Worm (Caenorhabditis elegans) whole organism, late embryonic: ENCODE measurements around the gene col-91.

Experiments used
- C08G9.2 ChIP-seq: sonication (generic microtip); optimal IDR thresholded peaks from 2 replicates; lab custom pipeline; 2016; ENCODE audit warnings: mild to moderate bottlenecking, missing genetic modification characterization, moderate library complexity, missing compliant biosample characterization
- C38D4.7 ChIP-seq: fragments of 200-800 bp; sonication (Bioruptor generic); optimal IDR thresholded peaks from 2 replicates; lab custom pipeline; 2018; ENCODE audit warnings: mild to moderate bottlenecking, missing genetic modification characterization, moderate library complexity, missing compliant biosample characterization
- F13H6.1 ChIP-seq: sonication (generic microtip); optimal IDR thresholded peaks from 2 replicates; lab custom pipeline; 2016; ENCODE audit warnings: missing genetic modification characterization, missing compliant biosample characterization
- T23F11.4 ChIP-seq: fragments of 200-800 bp; sonication (Bioruptor generic); optimal IDR thresholded peaks from 2 replicates; lab custom pipeline; 2018; ENCODE audit warnings: mild to moderate bottlenecking, missing genetic modification characterization, missing compliant biosample characterization
- Y22D7AL.16 ChIP-seq: sonication (generic microtip); optimal IDR thresholded peaks from 2 replicates; lab custom pipeline; 2016; ENCODE audit warnings: missing genetic modification characterization, missing compliant biosample characterization
- ceh-14 ChIP-seq: sonication (generic microtip); optimal IDR thresholded peaks from 2 replicates; lab custom pipeline; 2016; ENCODE audit warnings: missing genotype, missing genetic modification characterization, missing compliant biosample characterization
- ceh-2 ChIP-seq: sonication (generic microtip); optimal IDR thresholded peaks from 2 replicates; lab custom pipeline; 2016; ENCODE audit warnings: missing genotype, missing genetic modification characterization, missing compliant biosample characterization
- ceh-24 ChIP-seq: sonication (generic microtip); optimal IDR thresholded peaks from 2 replicates; lab custom pipeline; 2016; ENCODE audit warnings: mild to moderate bottlenecking, missing genetic modification characterization, missing compliant biosample characterization
- ceh-34 ChIP-seq: sonication (generic microtip); optimal IDR thresholded peaks from 2 replicates; lab custom pipeline; 2016; ENCODE audit warnings: mild to moderate bottlenecking, missing genetic modification characterization, missing compliant biosample characterization
- ceh-48 ChIP-seq: sonication (generic microtip); optimal IDR thresholded peaks from 2 replicates; lab custom pipeline; 2016; ENCODE audit warnings: missing genetic modification characterization, inconsistent platforms, missing compliant biosample characterization
- ceh-6 ChIP-seq: fragments of 200-800 bp; sonication (Bioruptor generic); optimal IDR thresholded peaks from 2 replicates; lab custom pipeline; 2018; ENCODE audit warnings: mild to moderate bottlenecking, missing genetic modification characterization, missing compliant biosample characterization
- ceh-9 ChIP-seq: sonication (generic microtip); optimal IDR thresholded peaks from 2 replicates; lab custom pipeline; 2016; ENCODE audit warnings: mild to moderate bottlenecking, missing genetic modification characterization, inconsistent platforms, missing compliant biosample characterization
- che-1 ChIP-seq: sonication (generic microtip); optimal IDR thresholded peaks from 2 replicates; lab custom pipeline; 2016; ENCODE audit warnings: mild to moderate bottlenecking, missing genetic modification characterization, missing compliant biosample characterization
- dmd-4 ChIP-seq: sonication (generic microtip); optimal IDR thresholded peaks from 2 replicates; lab custom pipeline; 2016; ENCODE audit warnings: borderline replicate concordance, missing genetic modification characterization, missing compliant biosample characterization
- elt-4 ChIP-seq: sonication (generic microtip); optimal IDR thresholded peaks from 2 replicates; lab custom pipeline; 2016; ENCODE audit warnings: missing genetic modification characterization, missing compliant biosample characterization
- eyg-1 ChIP-seq: sonication (generic microtip); optimal IDR thresholded peaks from 2 replicates; lab custom pipeline; 2016; ENCODE audit warnings: missing genotype, missing genetic modification characterization, missing compliant biosample characterization
- fkh-6 ChIP-seq: sonication (generic microtip); optimal IDR thresholded peaks from 2 replicates; lab custom pipeline; 2016; ENCODE audit warnings: missing genetic modification characterization, missing compliant biosample characterization
- hlh-13 ChIP-seq: fragments of 200-800 bp; sonication (Bioruptor generic); optimal IDR thresholded peaks from 2 replicates; lab custom pipeline; 2018; ENCODE audit warnings: mild to moderate bottlenecking, missing genetic modification characterization, missing compliant biosample characterization
- hlh-15 ChIP-seq: sonication (generic microtip); optimal IDR thresholded peaks from 2 replicates; lab custom pipeline; 2016; ENCODE audit warnings: missing genetic modification characterization, missing compliant biosample characterization
- hlh-6 ChIP-seq: sonication (generic microtip); optimal IDR thresholded peaks from 2 replicates; lab custom pipeline; 2016; ENCODE audit warnings: missing genotype, missing genetic modification characterization, missing compliant biosample characterization
- hlh-8 ChIP-seq: sonication (generic microtip); optimal IDR thresholded peaks from 2 replicates; lab custom pipeline; 2016; ENCODE audit warnings: missing genotype, missing genetic modification characterization, missing compliant biosample characterization
- lim-6 ChIP-seq: sonication (generic microtip); optimal IDR thresholded peaks from 2 replicates; lab custom pipeline; 2016; ENCODE audit warnings: missing genetic modification characterization, missing compliant biosample characterization
- lin-11 ChIP-seq: fragments of 200-800 bp; sonication (Bioruptor generic); optimal IDR thresholded peaks from 2 replicates; lab custom pipeline; 2018; ENCODE audit warnings: mild to moderate bottlenecking, missing genetic modification characterization, missing compliant biosample characterization
- madf-2 ChIP-seq: sonication (generic microtip); optimal IDR thresholded peaks from 2 replicates; lab custom pipeline; 2017; ENCODE audit warnings: missing genetic modification characterization, missing compliant biosample characterization
- mec-3 ChIP-seq: sonication (generic microtip); optimal IDR thresholded peaks from 2 replicates; lab custom pipeline; 2016; ENCODE audit warnings: borderline replicate concordance, missing genetic modification characterization, missing compliant biosample characterization
- nfya-1 ChIP-seq: sonication (generic microtip); optimal IDR thresholded peaks from 2 replicates; lab custom pipeline; 2017; ENCODE audit warnings: missing genetic modification characterization, mild to moderate bottlenecking, missing compliant biosample characterization, antibody characterized with exemption, moderate library complexity
- nhr-232 ChIP-seq: sonication (generic microtip); optimal IDR thresholded peaks from 2 replicates; lab custom pipeline; 2016; ENCODE audit warnings: missing genetic modification characterization, missing compliant biosample characterization
- npax-4 ChIP-seq: sonication (generic microtip); optimal IDR thresholded peaks from 2 replicates; lab custom pipeline; 2016; ENCODE audit warnings: missing genetic modification characterization, missing compliant biosample characterization
- pag-3 ChIP-seq: sonication (generic microtip); optimal IDR thresholded peaks from 2 replicates; lab custom pipeline; 2016; ENCODE audit warnings: missing compliant biosample characterization, missing genetic modification characterization, borderline replicate concordance
- pat-9 ChIP-seq: fragments of 200-800 bp; sonication (Bioruptor generic); optimal IDR thresholded peaks from 2 replicates; lab custom pipeline; 2018; ENCODE audit warnings: mild to moderate bottlenecking, missing genetic modification characterization, moderate library complexity, missing compliant biosample characterization
- pqm-1 ChIP-seq: sonication (generic microtip); optimal IDR thresholded peaks from 2 replicates; lab custom pipeline; 2016; ENCODE audit warnings: missing genetic modification characterization, missing compliant biosample characterization
- pros-1 ChIP-seq: fragments of 150-350 bp; optimal IDR thresholded peaks from 2 replicates; lab custom pipeline; 2014; ENCODE audit warnings: missing biosample characterization, missing genetic modification reagents, missing genetic modification characterization
- ref-2 ChIP-seq: sonication (generic microtip); optimal IDR thresholded peaks from 2 replicates; lab custom pipeline; 2016; ENCODE audit warnings: missing genetic modification characterization, missing compliant biosample characterization
- sdc-2 ChIP-seq: sonication (generic microtip); optimal IDR thresholded peaks from 2 replicates; lab custom pipeline; 2016; ENCODE audit warnings: missing genotype, missing genetic modification characterization, missing compliant biosample characterization
- sox-2 ChIP-seq: fragments of 200-800 bp; sonication (Bioruptor generic); IDR thresholded peaks from 2 replicates; pipeline ENCODE4 v1.3.6; 2022; ENCODE audit warnings: missing genetic modification reagents, missing genetic modification characterization, missing compliant biosample characterization
- syd-9 ChIP-seq: sonication (generic microtip); optimal IDR thresholded peaks from 2 replicates; lab custom pipeline; 2016; ENCODE audit warnings: mild to moderate bottlenecking, missing genetic modification characterization, moderate library complexity, missing compliant biosample characterization
- ttx-3 ChIP-seq: sonication (generic microtip); optimal IDR thresholded peaks from 2 replicates; lab custom pipeline; 2016; ENCODE audit warnings: missing genetic modification reagents, missing genetic modification characterization, missing compliant biosample characterization
- unc-3 ChIP-seq, 2 experiments: fragments of 200-800 bp in 1 of 2; sonication (Bioruptor generic) in 1 of 2; sonication (generic microtip) in 1 of 2; conservative IDR thresholded peaks in 1 of 2; optimal IDR thresholded peaks in 1 of 2; 2 replicates each; pipeline versions ENCODE4 v1.3.6 to Lab custom; 2016 to 2022; ENCODE audit warnings: missing compliant biosample characterization in 2 of 2, missing genetic modification characterization in 2 of 2, missing genetic modification reagents in 1 of 2
- unc-42 ChIP-seq: sonication (generic microtip); optimal IDR thresholded peaks from 2 replicates; lab custom pipeline; 2016; ENCODE audit warnings: missing genotype, missing genetic modification characterization, missing compliant biosample characterization
- unc-55 ChIP-seq: sonication (generic microtip); optimal IDR thresholded peaks from 2 replicates; lab custom pipeline; 2017; ENCODE audit warnings: missing biosample characterization, missing genetic modification reagents, missing genetic modification characterization
- unc-86 ChIP-seq: sonication (generic microtip); optimal IDR thresholded peaks from 2 replicates; lab custom pipeline; 2016; ENCODE audit warnings: missing genetic modification characterization, missing compliant biosample characterization

col-91 gene

DNA sequence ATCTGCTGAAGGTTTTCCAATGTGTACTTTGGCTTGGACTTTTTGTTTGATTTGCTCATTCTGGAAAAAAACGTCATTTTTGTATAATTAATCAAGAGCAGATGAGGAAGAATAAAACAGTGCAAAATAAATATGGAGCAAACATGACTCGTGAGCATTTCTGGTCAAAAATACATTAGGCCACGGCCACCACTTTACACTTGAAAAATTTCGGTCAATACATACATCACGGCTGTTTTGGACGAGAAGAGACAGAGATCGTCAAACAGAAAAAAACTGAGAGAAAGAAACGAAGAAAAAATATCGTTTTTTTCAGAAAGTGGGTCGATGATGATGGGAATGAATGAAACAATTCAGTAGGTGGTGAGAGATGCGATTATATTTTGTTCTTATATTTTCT is 4.8 kb upstream of the col-91 start, which contains the start of the genes F09G8.7 and crn-7:
Gene F09G8.7 (minus strand): TSS at position 60 of the 400 bp plus-strand sequence.
Gene crn-7 (plus strand): TSS at position 236 of the 400 bp plus-strand sequence.
- TF ChIP-seq Y22D7AL.16 (tag; lab: Kevin White, UChicago) (no peak), che-1 (tag; lab: Kevin White, UChicago) (no peak), madf-2 (tag; lab: Kevin White, UChicago) (no peak)

DNA sequence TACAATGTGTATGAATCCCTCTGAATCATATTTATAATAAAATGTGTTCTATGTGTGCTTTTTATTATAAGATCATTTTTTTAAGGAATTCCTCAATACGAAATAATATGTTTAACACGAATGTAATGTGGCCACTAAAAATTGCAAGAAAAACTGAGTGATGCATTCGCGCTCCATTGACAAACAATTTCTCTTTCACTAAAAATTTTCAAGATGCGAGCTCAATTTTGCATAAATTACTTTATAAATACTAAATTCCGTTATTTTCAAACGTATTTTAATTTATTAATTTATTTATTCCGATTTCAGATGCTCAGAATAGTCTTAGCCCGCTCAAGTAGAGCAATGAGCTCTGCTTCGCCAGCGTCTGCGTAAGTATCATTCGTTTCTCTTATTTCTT is 2.3 kb upstream of the col-91 start, which contains the start of gene mrps-9:
Gene mrps-9 (plus strand): TSS at position 310 of the 400 bp plus-strand sequence.
- TF ChIP-seq madf-2 (tag; lab: Kevin White, UChicago) = no peak
- no peak for TF ChIP-seq pat-9 (tag; lab: Kevin White, UChicago)
- peak; percentile 35 for TF ChIP-seq ceh-14 (tag; lab: Kevin White, UChicago)
- no peak for TF ChIP-seq hlh-8 (tag; lab: Kevin White, UChicago)
- no peak for TF ChIP-seq pag-3 (tag; lab: Kevin White, UChicago)

DNA sequence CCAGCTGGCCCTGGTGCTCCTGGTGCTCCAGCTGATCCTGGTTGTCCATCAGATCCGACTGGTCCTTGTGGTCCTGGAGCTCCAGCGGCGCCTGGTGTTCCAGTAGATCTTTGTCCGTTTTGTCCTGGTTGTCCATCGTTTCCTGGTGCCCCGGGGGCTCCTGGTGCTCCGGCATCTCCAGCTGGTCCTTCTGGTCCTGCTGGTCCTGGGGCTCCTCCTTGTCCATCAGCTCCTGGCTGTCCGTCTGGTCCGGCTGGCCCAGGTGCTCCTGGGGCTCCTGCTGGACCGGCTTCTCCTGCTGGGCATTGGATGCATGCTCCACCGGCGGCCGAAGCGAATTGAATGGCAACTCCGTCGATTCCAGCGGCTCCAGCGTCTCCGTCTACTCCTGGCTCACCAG is 865 bp downstream of the col-91 start:
- no peak for TF ChIP-seq ceh-24
- no peak for TF ChIP-seq ceh-6 (GFP tag; lab: Kevin White, UChicago)
- no peak for TF ChIP-seq mec-3
- TF ChIP-seq ttx-3 (tag; lab: Kevin White, UChicago) = no peak
- TF ChIP-seq syd-9 (tag; lab: Kevin White, UChicago) = peak; percentile 29
- no peak for TF ChIP-seq eyg-1 (tag; lab: Kevin White, UChicago)
- TF ChIP-seq ref-2 (tag; lab: Kevin White, UChicago) = peak; percentile 28
- peak; percentile 21 for TF ChIP-seq hlh-6 (tag; lab: Kevin White, UChicago)
- TF ChIP-seq ceh-34 = no peak
- no peak for TF ChIP-seq pqm-1
- no peak for TF ChIP-seq Y22D7AL.16 (tag; lab: Kevin White, UChicago)
- no peak for TF ChIP-seq C38D4.7 (GFP tag; lab: Kevin White, UChicago)
- peak; percentile 25 for TF ChIP-seq fkh-6 (tag; lab: Kevin White, UChicago)
- TF ChIP-seq nfya-1 (tag; lab: Kevin White, UChicago) = no peak
- TF ChIP-seq elt-4 (tag; lab: Kevin White, UChicago) = peak; percentile 94
- no peak for TF ChIP-seq unc-86 (tag; lab: Kevin White, UChicago)
- TF ChIP-seq ceh-9 (tag; lab: Kevin White, UChicago) = peak; percentile 17
- TF ChIP-seq T23F11.4 (GFP tag; lab: Kevin White, UChicago) = no peak
- no peak for TF ChIP-seq ceh-2 (tag; lab: Kevin White, UChicago)
- no peak for TF ChIP-seq hlh-15
- no peak for TF ChIP-seq nhr-232 (tag; lab: Kevin White, UChicago)
- TF ChIP-seq lin-11 = no peak
- TF ChIP-seq C08G9.2 (tag; lab: Kevin White, UChicago) = no peak
- no peak for TF ChIP-seq ceh-48 (tag; lab: Kevin White, UChicago)
- TF ChIP-seq npax-4 = no peak
- TF ChIP-seq F13H6.1 (tag; lab: Kevin White, UChicago) = no peak
- no peak for TF ChIP-seq sox-2 (GFP tag; lab: Robert Waterston, UW)
- TF ChIP-seq ceh-14 (tag; lab: Kevin White, UChicago) = no peak
- no peak for TF ChIP-seq dmd-4 (tag; lab: Kevin White, UChicago)
- TF ChIP-seq pros-1 (tag; lab: Kevin White, UChicago) = no peak
- peak; percentile 14 for TF ChIP-seq lim-6 (tag; lab: Kevin White, UChicago)
- TF ChIP-seq unc-42 = no peak
- TF ChIP-seq hlh-13 (GFP tag; lab: Kevin White, UChicago) = no peak
- no peak for TF ChIP-seq unc-3 (GFP tag; conservative IDR thresholded peaks at IDR 0.05; lab: Robert Waterston, UW)
- TF ChIP-seq unc-3 (tag; optimal IDR thresholded peaks at IDR 0.05; lab: Kevin White, UChicago) = no peak
- no peak for TF ChIP-seq unc-55 (GFP tag; lab: Kevin White, UChicago)
- TF ChIP-seq sdc-2 (tag; lab: Kevin White, UChicago) = peak; percentile 26
